Worm (Caenorhabditis elegans): ENCODE measurements around the gene vha-4.

The vha-4 gene

ce11 chrII:7900190-7900672 lies 21.1 kb upstream of the vha-4 start, which contains the start of gene rev-1:
Gene rev-1, plus strand, starts transcription at chrII:7900622.
- no peak for TF ChIP-seq hlh-15 (tag; optimal IDR thresholded peaks at IDR 0.05)
- no peak for TF ChIP-seq ref-2 (tag; optimal IDR thresholded peaks at IDR 0.05)
- TF ChIP-seq hlh-30 (tag; optimal IDR thresholded peaks at IDR 0.05; ENCODE audit: insufficient read depth), result no peak
- TF ChIP-seq sdc-2 (tag; optimal IDR thresholded peaks at IDR 0.05), result no peak
- TF ChIP-seq unc-42 (tag; optimal IDR thresholded peaks at IDR 0.05), result peak; percentile 40
- TF ChIP-seq Y22D7AL.16 (tag; optimal IDR thresholded peaks at IDR 0.05), result no peak
- TF ChIP-seq K02D7.2 (tag; optimal IDR thresholded peaks at IDR 0.05), result no peak

ce11 chrII:7895190-7895589 lies 16.1 kb upstream of the vha-4 start:
- TF ChIP-seq unc-3 (GFP tag; conservative IDR thresholded peaks at IDR 0.05) (no peak), unc-3 (tag; optimal IDR thresholded peaks at IDR 0.05) (no peak), unc-55 (GFP tag; optimal IDR thresholded peaks at IDR 0.05) (peak; percentile 54)

ce11 chrII:7893648-7894047 lies 14.5 kb upstream of the vha-4 start:
- TF ChIP-seq ceh-45 (GFP tag; IDR thresholded peaks at IDR 0.05), result no peak
- peak; percentile 69 for TF ChIP-seq ceh-34 (tag; optimal IDR thresholded peaks at IDR 0.05)

- no peak for TF ChIP-seq pag-3 (tag; optimal IDR thresholded peaks at IDR 0.05; ENCODE audit: borderline replicate concordance)
- TF ChIP-seq tbx-7 (tag; optimal IDR thresholded peaks at IDR 0.05), result no peak
- TF ChIP-seq eyg-1 (tag; optimal IDR thresholded peaks at IDR 0.05), result no peak
- TF ChIP-seq ets-4 (tag; optimal IDR thresholded peaks at IDR 0.05), result no peak
- TF ChIP-seq pat-9 (tag; optimal IDR thresholded peaks at IDR 0.05), result no peak
- no peak for TF ChIP-seq ceh-48 (tag; optimal IDR thresholded peaks at IDR 0.05)
- no peak for TF ChIP-seq T23F11.4 (GFP tag; optimal IDR thresholded peaks at IDR 0.05)
- no peak for TF ChIP-seq che-1 (tag; optimal IDR thresholded peaks at IDR 0.05)
- no peak for TF ChIP-seq fax-1 (tag; optimal IDR thresholded peaks at IDR 0.05)
- TF ChIP-seq elt-4 (tag; optimal IDR thresholded peaks at IDR 0.05), result no peak
- TF ChIP-seq ceh-24 (tag; optimal IDR thresholded peaks at IDR 0.05), result no peak
- TF ChIP-seq ceh-14 (tag; optimal IDR thresholded peaks at IDR 0.05), result no peak
- no peak for TF ChIP-seq ceh-6 (GFP tag; optimal IDR thresholded peaks at IDR 0.05)
These were observed 13.7 kb upstream of the vha-4 start, which contains the start of gene ptc-1 for ce11 chrII:7892761-7893272. Gene ptc-1, plus strand, starts transcription at chrII:7893222.

- TF ChIP-seq F13H6.1 (tag; optimal IDR thresholded peaks at IDR 0.05), result no peak
- no peak for TF ChIP-seq hlh-15 (tag; optimal IDR thresholded peaks at IDR 0.05)
- TF ChIP-seq sox-2 (GFP tag; IDR thresholded peaks at IDR 0.05), result no peak
- no peak for TF ChIP-seq odd-2 (tag; optimal IDR thresholded peaks at IDR 0.05)
- TF ChIP-seq ceh-48 (tag; optimal IDR thresholded peaks at IDR 0.05), result no peak
- TF ChIP-seq ceh-14 (tag; optimal IDR thresholded peaks at IDR 0.05), result peak; percentile 1
- TF ChIP-seq nfya-1 (tag; optimal IDR thresholded peaks at IDR 0.05), result peak; percentile 21
- TF ChIP-seq pros-1 (tag; optimal IDR thresholded peaks at IDR 0.05), result peak; percentile 55
- no peak for TF ChIP-seq ceh-19 (GFP tag; optimal IDR thresholded peaks at IDR 0.05)
- TF ChIP-seq pha-2 (tag; optimal IDR thresholded peaks at IDR 0.05), result no peak
- TF ChIP-seq Y22D7AL.16 (tag; optimal IDR thresholded peaks at IDR 0.05), result no peak
- TF ChIP-seq eyg-1 (tag; optimal IDR thresholded peaks at IDR 0.05), result no peak
- TF ChIP-seq unc-42 (tag; optimal IDR thresholded peaks at IDR 0.05), result peak; percentile 42
- TF ChIP-seq ztf-16 (tag; optimal IDR thresholded peaks at IDR 0.05), result no peak
- peak; percentile 57 for TF ChIP-seq ceh-31 (tag; optimal IDR thresholded peaks at IDR 0.05)
- no peak for TF ChIP-seq dmd-4 (tag; optimal IDR thresholded peaks at IDR 0.05; ENCODE audit: borderline replicate concordance)
- no peak for TF ChIP-seq che-1 (tag; optimal IDR thresholded peaks at IDR 0.05)
- TF ChIP-seq T23F11.4 (GFP tag; optimal IDR thresholded peaks at IDR 0.05), result no peak
- no peak for TF ChIP-seq hlh-13 (GFP tag; optimal IDR thresholded peaks at IDR 0.05)
- TF ChIP-seq madf-2 (tag; optimal IDR thresholded peaks at IDR 0.05), result no peak
- no peak for TF ChIP-seq C38D4.7 (GFP tag; optimal IDR thresholded peaks at IDR 0.05)
- TF ChIP-seq pha-4 (tag; optimal IDR thresholded peaks at IDR 0.05), result no peak
- TF ChIP-seq elt-2 (tag; optimal IDR thresholded peaks at IDR 0.05), result peak; percentile 50
- peak; percentile 47 for TF ChIP-seq tbx-2 (tag; optimal IDR thresholded peaks at IDR 0.05)
- peak; percentile 38 for TF ChIP-seq ceh-18 (tag; optimal IDR thresholded peaks at IDR 0.05)
- TF ChIP-seq C08G9.2 (tag; optimal IDR thresholded peaks at IDR 0.05), result peak; percentile 23
These were observed 12.9 kb upstream of the vha-4 start for ce11 chrII:7891869-7892615.

Measured in whole organism, late embryonic.